Fruit fly (Drosophila melanogaster): ENCODE data around the gene CG42831.

The CG42831 gene

dm6 chr3L:10811881-10812280 lies 2.7 kb upstream of the CG42831 start:
- TF ChIP-seq CrebA (GFP tag; optimal IDR thresholded peaks at IDR 0.05; ENCODE audit: borderline replicate concordance) (no peak), Hnf4 (GFP tag; optimal IDR thresholded peaks at IDR 0.05) (no peak), CG9705 (GFP tag; optimal IDR thresholded peaks at IDR 0.05) (no peak), HLH106 (tag; optimal IDR thresholded peaks at IDR 0.05) (no peak), Dfd (GFP tag; optimal IDR thresholded peaks at IDR 0.05) (no peak), Dif (GFP tag; optimal IDR thresholded peaks at IDR 0.05; ENCODE audit: partially characterized antibody) (no peak), Mio (GFP tag; optimal IDR thresholded peaks at IDR 0.05) (no peak), tai (GFP tag; optimal IDR thresholded peaks at IDR 0.05) (no peak), brk (GFP tag; optimal IDR thresholded peaks at IDR 0.05) (no peak), OdsH (GFP tag; optimal IDR thresholded peaks at IDR 0.05) (no peak), Sp1 (GFP tag; optimal IDR thresholded peaks at IDR 0.05) (no peak), pan (optimal IDR thresholded peaks at IDR 0.05) (no peak), GATAd (GFP tag; optimal IDR thresholded peaks at IDR 0.05) (no peak), Hr83 (GFP tag; optimal IDR thresholded peaks at IDR 0.05; ENCODE audit: poor library complexity, severe bottlenecking) (no peak), foxo (GFP tag; optimal IDR thresholded peaks at IDR 0.05) (no peak), sage (GFP tag; optimal IDR thresholded peaks at IDR 0.05) (no peak)

- TF ChIP-seq GATAd (GFP tag; optimal IDR thresholded peaks at IDR 0.05): no peak
- no peak for TF ChIP-seq pan (optimal IDR thresholded peaks at IDR 0.05)
- TF ChIP-seq HLH106 (tag; optimal IDR thresholded peaks at IDR 0.05): peak; percentile 7
- TF ChIP-seq CrebA (GFP tag; optimal IDR thresholded peaks at IDR 0.05; ENCODE audit: borderline replicate concordance): no peak
- TF ChIP-seq Abd-B (GFP tag; optimal IDR thresholded peaks at IDR 0.05): no peak
- TF ChIP-seq Hr83 (GFP tag; optimal IDR thresholded peaks at IDR 0.05; ENCODE audit: poor library complexity, severe bottlenecking): no peak
- no peak for TF ChIP-seq sage (GFP tag; optimal IDR thresholded peaks at IDR 0.05)
- TF ChIP-seq dl (GFP tag; optimal IDR thresholded peaks at IDR 0.05; ENCODE audit: insufficient read depth in 1 of 2, partially characterized antibody in 2 of 2): no peak
Observed at dm6 chr3L:10812903-10813302, 1.7 kb upstream of the CG42831 start.

dm6 chr3L:10813911-10814310 lies 708 bp upstream of the CG42831 start:
- TF ChIP-seq foxo (GFP tag; optimal IDR thresholded peaks at IDR 0.05) (no peak), Sp1 (GFP tag; optimal IDR thresholded peaks at IDR 0.05) (peak; percentile 18)

- no peak for TF ChIP-seq h (GFP tag; optimal IDR thresholded peaks at IDR 0.05)
- no peak for TF ChIP-seq Dif (GFP tag; optimal IDR thresholded peaks at IDR 0.05; ENCODE audit: partially characterized antibody)
- TF ChIP-seq Jra (GFP tag; optimal IDR thresholded peaks at IDR 0.05): no peak
- TF ChIP-seq Hr78 (GFP tag; optimal IDR thresholded peaks at IDR 0.05): no peak
- TF ChIP-seq dsf (GFP tag; optimal IDR thresholded peaks at IDR 0.05; ENCODE audit: borderline replicate concordance): no peak
- no peak for TF ChIP-seq fru (GFP tag; optimal IDR thresholded peaks at IDR 0.05)
- no peak for TF ChIP-seq woc (GFP tag; optimal IDR thresholded peaks at IDR 0.05)
- no peak for TF ChIP-seq psq (GFP tag; optimal IDR thresholded peaks at IDR 0.05)
- no peak for TF ChIP-seq Abd-B (GFP tag; optimal IDR thresholded peaks at IDR 0.05)
- no peak for TF ChIP-seq CrebA (GFP tag; optimal IDR thresholded peaks at IDR 0.05; ENCODE audit: borderline replicate concordance)
- no peak for TF ChIP-seq lola (GFP tag; optimal IDR thresholded peaks at IDR 0.05)
- TF ChIP-seq Hnf4 (GFP tag; optimal IDR thresholded peaks at IDR 0.05): no peak
Observed at dm6 chr3L:10814925-10815447, 367 bp downstream of the CG42831 start.

dm6 chr3L:10816703-10817531 lies 2.3 kb downstream of the CG42831 start:
- TF ChIP-seq Mio (GFP tag; optimal IDR thresholded peaks at IDR 0.05) (no peak), Hr78 (GFP tag; optimal IDR thresholded peaks at IDR 0.05) (no peak), Dif (GFP tag; optimal IDR thresholded peaks at IDR 0.05; ENCODE audit: partially characterized antibody) (no peak), rgr (GFP tag; optimal IDR thresholded peaks at IDR 0.05) (no peak), lola (GFP tag; optimal IDR thresholded peaks at IDR 0.05) (no peak), brk (GFP tag; optimal IDR thresholded peaks at IDR 0.05) (no peak), sage (GFP tag; optimal IDR thresholded peaks at IDR 0.05) (no peak), tai (GFP tag; optimal IDR thresholded peaks at IDR 0.05) (no peak), OdsH (GFP tag; optimal IDR thresholded peaks at IDR 0.05) (no peak), Dfd (GFP tag; optimal IDR thresholded peaks at IDR 0.05) (no peak)
